Worm (Caenorhabditis elegans) whole organism, late embryonic: Measurements from ENCODE around the gene fbxa-224.

Experiments used
- ama-1 ChIP-seq: fragments of 150-350 bp; optimal IDR thresholded peaks from 2 replicates; lab custom pipeline; 2014
- ceh-18 ChIP-seq: sonication (generic microtip); optimal IDR thresholded peaks from 2 replicates; lab custom pipeline; 2016; ENCODE audit warnings: missing genetic modification characterization, missing compliant biosample characterization
- ceh-6 ChIP-seq: fragments of 200-800 bp; sonication (Bioruptor generic); optimal IDR thresholded peaks from 2 replicates; lab custom pipeline; 2018; ENCODE audit warnings: mild to moderate bottlenecking, missing genetic modification characterization, missing compliant biosample characterization
- fkh-10 ChIP-seq: fragments of 150-350 bp; optimal IDR thresholded peaks from 2 replicates; lab custom pipeline; 2014; ENCODE audit warnings: missing biosample characterization, missing genetic modification reagents, missing genetic modification characterization
- fkh-6 ChIP-seq: sonication (generic microtip); optimal IDR thresholded peaks from 2 replicates; lab custom pipeline; 2016; ENCODE audit warnings: missing genetic modification characterization, missing compliant biosample characterization
- mec-3 ChIP-seq: sonication (generic microtip); optimal IDR thresholded peaks from 2 replicates; lab custom pipeline; 2016; ENCODE audit warnings: borderline replicate concordance, missing genetic modification characterization, missing compliant biosample characterization
- nhr-11 ChIP-seq: fragments of 150-350 bp; optimal IDR thresholded peaks from 2 replicates; lab custom pipeline; 2014; ENCODE audit warnings: missing biosample characterization, missing genetic modification characterization
- pag-3 ChIP-seq: sonication (generic microtip); optimal IDR thresholded peaks from 2 replicates; lab custom pipeline; 2016; ENCODE audit warnings: missing compliant biosample characterization, missing genetic modification characterization, borderline replicate concordance
- pha-4 ChIP-seq: fragments of 150-350 bp; optimal IDR thresholded peaks from 2 replicates; lab custom pipeline; 2018; ENCODE audit warnings: missing biosample characterization, missing genetic modification reagents, missing genetic modification characterization
- pros-1 ChIP-seq: fragments of 150-350 bp; optimal IDR thresholded peaks from 2 replicates; lab custom pipeline; 2014; ENCODE audit warnings: missing biosample characterization, missing genetic modification reagents, missing genetic modification characterization
- zip-5 ChIP-seq: sonication (generic microtip); optimal IDR thresholded peaks from 2 replicates; lab custom pipeline; 2016; ENCODE audit warnings: missing genetic modification characterization, missing compliant biosample characterization

- TF ChIP-seq pha-4 (no peak), fkh-10 (no peak), zip-5 (no peak), pag-3 (tag; lab: Kevin White, UChicago) (no peak), nhr-11 (tag; lab: Kevin White, UChicago) (no peak), mec-3 (tag; lab: Kevin White, UChicago) (no peak), ceh-6 (GFP tag; lab: Kevin White, UChicago) (no peak), pros-1 (no peak), ceh-18 (tag; lab: Kevin White, UChicago) (no peak), ama-1 (no peak), fkh-6 (no peak)
These were observed 10.2 kb downstream of the fbxa-224 start, which contains the start of gene nfi-1 for ce11 chrII:7537603-7538230.
